Worm (Caenorhabditis elegans) whole organism, midembryonic: Measurements from ENCODE around the gene lact-3.

Experiments
- T22C8.4 ChIP-seq: fragments of 200-800 bp; sonication (Bioruptor generic); IDR thresholded peaks from 2 replicates; pipeline ENCODE4 v1.3.6; 2022; ENCODE audit warnings: missing genetic modification characterization, missing compliant biosample characterization
- cog-1 ChIP-seq: sonication (generic microtip); optimal IDR thresholded peaks from 2 replicates; lab custom pipeline; 2016; ENCODE audit warnings: missing genetic modification characterization, missing compliant biosample characterization
- flt-1 ChIP-seq: fragments of 200-800 bp; sonication (Bioruptor generic); IDR thresholded peaks from 2 replicates; pipeline ENCODE4 v1.3.6; 2022; ENCODE audit warnings: missing genetic modification characterization, missing compliant biosample characterization
- klf-2 ChIP-seq: fragments of 200-800 bp; sonication (Bioruptor generic); conservative IDR thresholded peaks from 2 replicates; pipeline ENCODE4 v1.3.6; 2022; ENCODE audit warnings: missing genetic modification reagents, missing genetic modification characterization, missing compliant biosample characterization
- ref-1 ChIP-seq: fragments of 200-800 bp; sonication (Bioruptor generic); conservative IDR thresholded peaks from 2 replicates; pipeline ENCODE4 v1.3.6; 2022; ENCODE audit warnings: missing genetic modification reagents, missing genetic modification characterization, missing compliant biosample characterization
- tab-1 ChIP-seq: fragments of 200-800 bp; sonication (Bioruptor generic); IDR thresholded peaks from 2 replicates; pipeline ENCODE4 v1.3.6; 2022; ENCODE audit warnings: missing genetic modification characterization, missing compliant biosample characterization
- ztf-23 ChIP-seq: fragments of 200-800 bp; sonication (Bioruptor generic); IDR thresholded peaks from 2 replicates; pipeline ENCODE4 v1.3.6; 2022; ENCODE audit warnings: missing genetic modification reagents, missing genetic modification characterization, missing compliant biosample characterization

DNA sequence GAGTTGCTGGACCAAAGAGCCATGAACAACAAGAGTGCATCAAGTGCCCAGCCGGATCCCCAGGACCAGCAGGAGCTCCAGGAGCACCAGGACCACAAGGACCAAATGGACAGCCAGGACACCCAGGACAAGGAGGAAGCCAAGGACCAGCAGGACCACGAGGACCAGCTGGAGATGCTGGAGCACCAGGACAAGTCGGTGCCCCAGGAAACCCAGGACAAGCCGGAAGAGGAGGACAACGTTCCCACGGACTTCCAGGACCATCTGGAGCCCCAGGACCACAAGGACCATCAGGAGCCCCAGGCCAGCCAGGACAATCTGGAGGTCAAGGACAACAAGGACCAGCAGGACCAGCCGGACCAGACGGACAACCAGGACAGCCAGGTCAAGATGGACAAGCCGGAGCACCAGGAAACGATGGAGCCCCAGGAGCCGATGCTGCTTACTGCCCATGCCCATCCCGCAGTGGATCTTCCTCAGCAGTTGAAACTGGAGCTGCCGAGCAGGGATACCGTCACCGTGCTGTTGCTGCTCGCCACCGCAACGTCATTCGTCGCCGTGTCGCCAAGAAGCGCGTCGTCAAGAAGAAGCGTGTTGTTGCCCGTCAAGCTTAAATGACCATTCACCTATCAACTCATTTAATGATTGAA, 48.0 kb upstream of the lact-3 start:
- TF ChIP-seq tab-1 (GFP tag; lab: Robert Waterston, UW) (no peak), T22C8.4 (no peak), ref-1 (GFP tag; lab: Robert Waterston, UW) (no peak), cog-1 (tag; lab: Kevin White, UChicago) (no peak), flt-1 (GFP tag; lab: Robert Waterston, UW) (no peak), ztf-23 (GFP tag; lab: Robert Waterston, UW) (no peak), klf-2 (GFP tag; lab: Robert Waterston, UW) (no peak)
